Fruit fly (Drosophila melanogaster) S2 (cell line): Measurements from ENCODE around the gene CG42638.

Source experiments
- CG8478 ChIP-seq: fragments of >200 bp; optimal IDR thresholded peaks from 2 replicates; lab custom pipeline; 2018
- CTCF ChIP-seq, 2 experiments: fragments of >200 bp; optimal IDR thresholded peaks; 2 replicates each; lab custom pipeline; 2018

DNA sequence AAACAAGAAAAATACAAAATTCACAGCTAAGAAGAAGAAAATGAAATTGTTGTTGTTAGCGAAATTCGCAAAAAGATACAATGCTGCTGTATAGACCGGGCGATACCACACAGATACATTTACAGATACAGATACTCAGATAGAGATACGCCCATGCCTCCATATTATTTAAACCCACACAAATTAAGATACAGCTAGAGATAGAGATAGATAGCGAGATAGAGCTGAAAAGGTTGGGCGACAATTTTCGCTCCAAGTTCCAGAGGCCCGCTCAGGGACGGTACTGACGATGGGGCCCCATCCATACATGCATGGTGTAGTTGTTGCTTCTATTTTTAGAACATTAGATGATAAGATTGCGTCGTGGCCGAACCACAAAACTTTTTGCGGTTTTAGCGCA, 38.1 kb upstream of the CG42638 start:
- no peak for TF ChIP-seq CTCF (optimal IDR thresholded peaks at IDR 0.05; lab: Kevin White, UChicago)
- TF ChIP-seq CG8478 (lab: Kevin White, UChicago): no peak
